Worm (Caenorhabditis elegans) whole organism, L4/young adult: ENCODE results near the gene nhr-204.

Source experiments
- W03F9.2 ChIP-seq: fragments of 150-350 bp; optimal IDR thresholded peaks from 2 replicates; lab custom pipeline; 2014; ENCODE audit warnings: missing biosample characterization, missing genetic modification characterization
- dao-5 ChIP-seq: sonication (generic microtip); optimal IDR thresholded peaks from 2 replicates; lab custom pipeline; 2016; ENCODE audit warnings: missing genotype, missing genetic modification characterization, moderate library complexity, missing compliant biosample characterization
- him-1 ChIP-seq: sonication (generic microtip); optimal IDR thresholded peaks from 2 replicates; lab custom pipeline; 2016; ENCODE audit warnings: missing genotype, missing genetic modification reagents, missing genetic modification characterization, missing compliant biosample characterization

The nhr-204 gene

DNA sequence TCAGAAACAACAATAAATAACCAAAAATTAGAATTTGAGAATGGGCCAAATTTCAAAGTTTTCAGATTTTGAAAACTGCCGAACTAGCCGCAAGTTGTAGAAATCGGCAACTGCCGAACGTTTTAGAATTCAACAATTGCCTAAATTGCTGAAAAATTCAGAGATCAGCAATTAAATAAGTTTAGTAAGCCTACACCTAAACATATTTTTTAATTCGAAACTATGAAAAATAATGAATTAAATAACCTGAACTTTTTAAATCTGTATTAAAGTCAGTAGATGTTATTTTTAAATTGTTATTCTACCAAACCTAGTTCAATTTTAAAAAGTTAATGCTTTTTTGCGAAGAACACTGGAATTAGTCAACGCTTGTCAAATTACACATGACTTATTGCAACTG is at the start of gene nhr-204:
Gene nhr-204, minus strand, starts transcription at position 101 of the 400 bp plus-strand sequence.
- TF ChIP-seq W03F9.2 (tag; lab: Kevin White, UChicago) = no peak

DNA sequence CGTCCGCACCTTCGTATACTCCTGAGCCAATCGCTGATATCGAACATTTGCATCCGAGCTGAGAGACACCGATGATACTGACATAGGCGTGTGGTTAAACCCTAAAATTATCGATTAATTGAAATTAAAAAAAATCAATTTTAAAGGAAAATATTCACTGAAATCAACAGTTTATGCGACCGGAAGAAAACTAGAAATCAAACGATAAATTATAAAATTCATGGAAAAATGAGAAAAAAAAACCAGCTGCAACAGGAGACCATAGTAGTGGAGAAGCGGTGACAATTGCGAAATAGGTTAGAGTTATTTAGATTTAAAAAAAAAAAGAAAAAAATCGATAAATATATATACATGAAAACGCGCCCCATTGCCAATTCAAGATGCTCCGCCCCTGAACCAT is 46.0 kb upstream of the nhr-204 start, which contains the start of gene F33E11.3:
Gene F33E11.3, minus strand, starts transcription at position 101 of the 400 bp plus-strand sequence.
- TF ChIP-seq dao-5 (tag; lab: Kevin White, UChicago) (no peak), him-1 (tag; lab: Kevin White, UChicago) (no peak)

DNA sequence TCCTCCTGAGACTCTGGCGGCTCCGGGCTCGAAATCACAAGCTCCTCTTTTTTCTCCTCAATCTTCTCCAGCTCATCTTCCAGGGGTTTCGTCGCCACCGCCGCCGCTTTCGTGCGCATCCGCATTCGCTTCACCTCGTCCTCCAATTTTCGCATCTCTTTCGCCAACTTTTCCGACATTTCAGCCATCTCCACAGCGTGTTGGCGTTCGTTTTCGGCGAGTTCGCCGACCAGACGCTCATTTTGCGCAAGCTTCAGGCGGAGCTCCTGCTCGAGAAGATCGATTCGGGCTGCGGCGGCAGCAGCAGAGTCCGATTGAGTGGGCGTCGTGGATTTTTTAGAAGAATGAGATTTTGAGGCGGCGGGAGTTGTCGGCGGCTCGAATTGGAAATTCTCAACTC is 44.6 kb upstream of the nhr-204 start:
- TF ChIP-seq W03F9.2 (tag; lab: Kevin White, UChicago) (no peak), him-1 (tag; lab: Kevin White, UChicago) (no peak), dao-5 (tag; lab: Kevin White, UChicago) (no peak)

DNA sequence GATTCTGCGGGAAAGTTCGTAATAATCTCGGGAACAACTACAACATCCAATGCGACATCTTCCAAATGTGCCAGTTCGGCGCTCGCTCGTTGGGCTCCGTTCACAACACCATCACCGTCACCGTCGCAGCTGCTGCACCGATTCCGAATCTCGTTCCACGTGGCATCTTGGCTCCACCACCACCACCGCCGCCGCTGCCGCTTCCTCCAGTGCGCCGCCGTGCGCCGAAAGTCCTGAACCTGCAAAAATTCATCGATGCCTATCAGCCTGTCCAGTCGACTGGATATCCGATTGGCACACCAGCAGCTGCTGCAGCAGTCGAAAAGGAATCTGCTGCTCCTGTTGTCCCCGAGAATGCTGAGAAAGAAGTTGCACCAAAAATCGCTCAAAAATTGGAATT is 39.8 kb upstream of the nhr-204 start:
- TF ChIP-seq dao-5 (tag; lab: Kevin White, UChicago) = no peak
- no peak for TF ChIP-seq him-1 (tag; lab: Kevin White, UChicago)
- TF ChIP-seq W03F9.2 (tag; lab: Kevin White, UChicago) = no peak

DNA sequence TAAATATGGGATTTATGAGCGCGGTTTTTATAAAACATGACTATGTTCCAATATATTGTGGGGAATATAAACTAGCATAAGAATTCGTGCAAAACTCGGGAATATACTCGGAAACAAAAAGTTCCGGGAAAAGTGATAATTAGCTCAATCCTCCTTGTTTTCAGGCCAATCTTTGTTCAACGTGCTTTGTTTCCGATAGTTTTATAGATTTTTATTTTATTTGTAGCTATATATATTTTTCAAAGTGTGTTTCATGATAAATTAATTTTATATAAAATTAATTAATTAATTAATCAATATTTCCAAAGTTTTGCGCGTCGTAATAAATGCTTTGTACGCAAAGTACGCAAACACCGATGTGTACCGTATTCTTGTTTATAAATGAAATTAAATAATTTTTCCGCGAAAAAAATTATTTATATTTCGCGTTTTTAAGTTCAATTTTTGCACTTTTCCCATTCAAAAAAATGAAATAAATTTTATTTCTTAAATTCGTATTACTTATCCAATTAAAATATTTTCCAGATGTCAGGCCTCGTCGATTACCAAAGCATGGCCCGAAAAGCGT is 38.9 kb upstream of the nhr-204 start, which contains the start of gene F33E11.2:
Gene F33E11.2, plus strand, starts transcription at position 524 of the 568 bp plus-strand sequence.
- TF ChIP-seq him-1 (tag; lab: Kevin White, UChicago) (no peak), dao-5 (tag; lab: Kevin White, UChicago) (no peak), W03F9.2 (tag; lab: Kevin White, UChicago) (no peak)

DNA sequence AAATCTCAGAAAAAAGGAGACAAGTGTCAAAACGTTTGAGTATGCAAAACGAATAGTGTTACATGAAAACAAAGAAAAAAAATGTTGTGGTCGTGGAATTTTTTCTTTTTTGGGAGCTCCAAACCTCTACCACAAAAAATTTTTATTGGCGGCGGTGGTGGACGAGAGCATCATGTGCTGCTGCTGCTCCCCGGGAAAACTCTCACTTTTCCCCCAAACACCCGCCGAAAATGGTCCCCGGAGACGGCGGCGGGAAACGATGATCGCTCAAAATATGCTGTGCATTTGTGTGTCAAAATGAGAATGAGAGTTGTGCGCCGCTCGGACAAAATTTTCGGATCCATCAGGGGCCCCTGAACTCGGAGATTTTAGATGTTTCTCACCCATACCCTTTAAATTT is 37.2 kb upstream of the nhr-204 start:
- TF ChIP-seq dao-5 (tag; lab: Kevin White, UChicago) = no peak
- no peak for TF ChIP-seq him-1 (tag; lab: Kevin White, UChicago)
- TF ChIP-seq W03F9.2 (tag; lab: Kevin White, UChicago) = no peak

DNA sequence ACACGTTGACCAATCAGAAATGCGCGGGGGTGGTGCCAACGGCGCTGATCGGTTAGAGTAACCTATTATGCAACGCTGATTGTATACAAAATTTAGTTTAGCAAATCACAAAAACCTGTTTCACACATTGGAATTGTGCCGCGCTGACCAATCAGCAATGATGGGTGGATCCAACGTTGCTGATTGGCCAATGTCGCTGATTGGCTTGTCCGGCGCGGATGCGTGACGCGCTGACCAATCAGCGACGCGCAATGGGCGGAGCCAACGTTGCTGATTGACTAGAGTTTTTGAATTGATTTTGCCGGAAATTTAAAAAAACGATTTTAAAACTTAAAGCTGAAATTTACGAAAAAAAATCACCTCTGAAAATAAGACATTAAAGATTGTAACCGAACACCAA is 26.7 kb upstream of the nhr-204 start:
- TF ChIP-seq dao-5 (tag; lab: Kevin White, UChicago) (no peak), W03F9.2 (tag; lab: Kevin White, UChicago) (no peak), him-1 (tag; lab: Kevin White, UChicago) (no peak)

DNA sequence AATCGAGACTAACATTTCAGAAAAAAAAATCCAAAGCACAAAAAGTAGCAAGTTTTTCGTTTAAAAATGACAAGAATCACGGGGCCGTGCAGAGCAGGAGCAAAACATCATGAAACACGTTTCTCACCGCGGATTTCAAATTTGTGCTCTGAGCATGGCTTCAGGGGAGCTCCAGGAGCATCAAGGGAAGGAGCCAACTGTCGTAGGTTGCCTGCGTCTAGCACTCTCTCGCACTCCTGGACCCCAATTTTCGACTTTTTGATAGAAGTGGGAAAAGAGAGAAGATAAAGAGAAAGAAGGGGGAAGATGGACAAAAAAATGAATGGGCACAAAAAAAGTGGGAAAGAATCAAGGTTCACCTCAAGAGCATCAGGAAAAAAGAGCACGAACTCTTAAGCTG is 26.2 kb upstream of the nhr-204 start:
- no peak for TF ChIP-seq him-1 (tag; lab: Kevin White, UChicago)
- no peak for TF ChIP-seq dao-5 (tag; lab: Kevin White, UChicago)
- TF ChIP-seq W03F9.2 (tag; lab: Kevin White, UChicago) = no peak

DNA sequence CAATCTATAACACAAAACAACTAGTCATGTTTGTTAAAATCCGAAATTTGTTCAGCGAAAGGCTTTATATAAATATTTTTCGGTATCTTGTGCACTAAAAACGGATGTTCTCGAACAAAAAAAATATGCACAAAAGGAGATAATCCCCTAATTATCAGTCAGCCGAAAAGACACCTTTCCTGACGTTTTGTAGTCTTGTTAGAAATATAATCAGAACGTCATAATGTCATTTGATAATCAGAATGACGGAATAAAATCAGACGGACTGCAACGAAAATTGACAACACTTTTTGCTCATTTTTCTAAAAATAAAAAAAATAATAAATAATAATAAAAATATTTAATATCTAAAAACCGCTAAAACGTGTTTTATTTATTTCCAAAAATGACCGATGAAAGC is 25.3 kb upstream of the nhr-204 start:
- TF ChIP-seq dao-5 (tag; lab: Kevin White, UChicago) (no peak), W03F9.2 (tag; lab: Kevin White, UChicago) (no peak), him-1 (tag; lab: Kevin White, UChicago) (no peak)

DNA sequence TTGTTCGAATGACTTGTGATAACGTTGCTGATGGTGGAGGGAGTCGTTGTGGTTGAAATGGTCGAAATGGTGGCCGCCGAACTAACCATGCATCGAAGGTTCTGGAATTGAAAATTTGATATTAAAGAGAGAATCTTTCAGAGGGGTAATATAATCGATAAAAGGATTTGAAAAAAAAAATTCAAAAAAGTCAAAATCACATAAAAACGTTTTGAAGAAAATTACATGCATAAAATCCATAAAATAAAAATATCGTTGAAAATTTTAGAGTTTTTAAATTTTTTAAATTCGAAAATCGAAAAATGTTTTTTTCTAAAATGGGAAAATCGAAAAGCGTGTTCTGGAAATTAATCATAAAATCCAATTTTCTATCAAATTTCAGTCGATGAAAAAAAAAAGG is 23.0 kb upstream of the nhr-204 start, which contains the start of gene npr-5:
Gene npr-5, minus strand, starts transcription at position 101 of the 400 bp plus-strand sequence.
- TF ChIP-seq him-1 (tag; lab: Kevin White, UChicago) = no peak
- no peak for TF ChIP-seq W03F9.2 (tag; lab: Kevin White, UChicago)
- TF ChIP-seq dao-5 (tag; lab: Kevin White, UChicago) = no peak

DNA sequence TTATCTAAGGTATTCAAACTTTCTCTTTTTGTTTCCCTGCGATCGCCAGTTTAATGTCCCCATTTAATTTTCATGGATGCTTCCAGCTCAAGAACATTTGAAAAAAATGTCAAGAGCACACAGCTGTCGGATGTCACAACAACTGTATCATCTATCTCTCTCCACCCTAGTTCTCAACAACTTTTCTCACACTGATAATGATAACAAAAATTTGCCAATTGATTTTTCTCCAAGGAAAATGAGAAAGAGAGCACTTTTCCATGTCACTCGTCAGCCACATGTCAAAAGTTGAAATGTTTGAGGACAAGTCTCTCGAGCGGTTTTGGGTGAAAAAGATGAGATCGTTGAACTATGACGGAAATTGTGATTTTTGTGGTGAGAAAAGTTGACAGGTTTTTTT is 22.5 kb upstream of the nhr-204 start:
- TF ChIP-seq him-1 (tag; lab: Kevin White, UChicago) = no peak
- TF ChIP-seq W03F9.2 (tag; lab: Kevin White, UChicago) = no peak
- TF ChIP-seq dao-5 (tag; lab: Kevin White, UChicago) = no peak

DNA sequence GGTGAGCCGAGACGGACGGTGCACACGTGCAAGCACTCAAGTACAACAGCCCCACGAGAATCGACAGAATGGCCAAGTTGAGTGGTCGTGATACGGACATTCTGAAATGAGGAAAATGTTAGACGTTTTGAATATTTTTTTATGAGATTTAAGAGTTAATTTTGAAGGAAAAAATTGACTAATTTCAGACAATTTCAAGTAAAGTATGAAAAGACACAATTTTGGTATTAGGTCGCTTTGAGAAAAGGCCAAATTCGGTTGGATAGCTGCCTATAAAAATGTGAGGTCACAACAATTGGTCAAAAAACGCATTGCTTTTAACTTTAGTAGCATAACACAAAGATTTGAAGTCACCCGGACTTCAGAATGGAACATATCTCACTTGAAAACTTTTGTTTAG is 14.2 kb upstream of the nhr-204 start, which contains the start of gene nlp-70:
Gene nlp-70, minus strand, starts transcription at position 101 of the 400 bp plus-strand sequence.
- TF ChIP-seq W03F9.2 (tag; lab: Kevin White, UChicago) (no peak), dao-5 (tag; lab: Kevin White, UChicago) (no peak), him-1 (tag; lab: Kevin White, UChicago) (no peak)

DNA sequence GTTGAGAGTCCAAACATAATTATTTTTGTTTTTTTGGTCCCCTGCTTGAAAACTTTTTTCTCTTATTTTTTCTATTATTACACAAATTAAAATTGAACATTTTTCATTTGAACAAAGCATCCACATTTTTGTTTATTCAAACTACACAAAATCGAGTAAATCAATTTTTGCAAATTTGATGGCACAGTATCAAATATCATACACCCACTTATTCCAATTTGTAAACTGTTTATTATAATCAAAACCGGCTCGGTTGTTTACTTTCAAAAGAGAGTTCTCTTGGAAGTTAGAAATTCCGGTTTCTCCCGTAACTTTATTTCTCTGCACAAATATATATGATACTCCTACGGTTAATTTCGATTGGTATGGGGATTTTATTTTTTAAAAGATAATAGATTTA is 9.4 kb upstream of the nhr-204 start, which contains the start of gene lgc-26:
Gene lgc-26, plus strand, starts transcription at position 301 of the 400 bp plus-strand sequence.
- TF ChIP-seq dao-5 (tag; lab: Kevin White, UChicago) (no peak), W03F9.2 (tag; lab: Kevin White, UChicago) (no peak), him-1 (tag; lab: Kevin White, UChicago) (no peak)
